Worm (Caenorhabditis elegans) whole organism, L4/young adult: Measurements from ENCODE around the gene W03F9.1.

Experiments used
- dao-5 ChIP-seq: sonication (generic microtip); optimal IDR thresholded peaks from 2 replicates; lab custom pipeline; 2016; ENCODE audit warnings: missing genotype, missing genetic modification characterization, moderate library complexity, missing compliant biosample characterization
- him-1 ChIP-seq: sonication (generic microtip); optimal IDR thresholded peaks from 2 replicates; lab custom pipeline; 2016; ENCODE audit warnings: missing genotype, missing genetic modification reagents, missing genetic modification characterization, missing compliant biosample characterization

- no peak for TF ChIP-seq him-1 (tag; lab: Kevin White, UChicago)
- TF ChIP-seq dao-5, result no peak
These were observed 23.3 kb downstream of the W03F9.1 start for ce11 chrV:103043-103702.
